Fruit fly (Drosophila melanogaster) whole organism, embryonic: ENCODE data around the gene RPA3.

Source experiments
- Atf6 ChIP-seq: fragments of 200-800 bp; sonication (Bioruptor generic); IDR thresholded peaks from 2 replicates; pipeline ENCODE4 v1.3.6; 2022; ENCODE audit warnings: missing biosample characterization, missing genetic modification characterization
- CG10274 ChIP-seq: fragments of 200-800 bp; sonication (Bioruptor generic); optimal IDR thresholded peaks from 3 replicates; lab custom pipeline; 2017; ENCODE audit warnings: missing biosample characterization, mild to moderate bottlenecking, missing genetic modification characterization
- CG10654 ChIP-seq: fragments of 200-800 bp; sonication (Bioruptor generic); optimal IDR thresholded peaks from 2 replicates; lab custom pipeline; 2016; ENCODE audit warnings: missing biosample characterization, missing genetic modification characterization
- CG11504 ChIP-seq: fragments of 200-800 bp; sonication (Bioruptor generic); optimal IDR thresholded peaks from 3 replicates; lab custom pipeline; 2019; ENCODE audit warnings: missing biosample characterization, mild to moderate bottlenecking, missing genetic modification characterization, moderate library complexity
- CG1603 ChIP-seq: fragments of 200-800 bp; sonication (Bioruptor generic); optimal IDR thresholded peaks from 2 replicates; lab custom pipeline; 2019; ENCODE audit warnings: missing biosample characterization, mild to moderate bottlenecking, missing genetic modification characterization, moderate library complexity
- CG1647 ChIP-seq: fragments of 200-800 bp; sonication (Bioruptor generic); optimal IDR thresholded peaks from 3 replicates; lab custom pipeline; 2016; ENCODE audit warnings: missing biosample characterization, missing genetic modification characterization
- CG1832 ChIP-seq: fragments of 200-800 bp; sonication (Bioruptor generic); optimal IDR thresholded peaks from 2 replicates; lab custom pipeline; 2017; ENCODE audit warnings: missing biosample characterization, mild to moderate bottlenecking, missing genetic modification characterization, inconsistent platforms
- CG30020 ChIP-seq: fragments of 200-800 bp; optimal IDR thresholded peaks from 2 replicates; lab custom pipeline; 2019; ENCODE audit warnings: missing biosample characterization, mild to moderate bottlenecking, missing genetic modification characterization, moderate library complexity
- CG31224 ChIP-seq: fragments of 200-800 bp; sonication (Bioruptor generic); IDR thresholded peaks from 2 replicates; pipeline ENCODE4 v1.3.6; 2022; ENCODE audit warnings: missing biosample characterization, missing genetic modification characterization
- CG6791 ChIP-seq: fragments of 200-800 bp; sonication (Bioruptor generic); IDR thresholded peaks from 3 replicates; pipeline ENCODE4 v1.3.6; 2022; ENCODE audit warnings: missing biosample characterization, missing genetic modification characterization; ENCODE audit not compliant: partially characterized antibody
- CG8290 ChIP-seq, 3 experiments: fragments of 200-800 bp; sonication (Bioruptor generic); optimal IDR thresholded peaks; 2 replicates each; lab custom pipeline; 2016 to 2019; ENCODE audit warnings: missing biosample characterization in 3 of 3, missing genetic modification characterization in 3 of 3, mild to moderate bottlenecking in 2 of 3, moderate library complexity in 1 of 3
- CG9215 ChIP-seq: fragments of 200-800 bp; sonication (Bioruptor generic); IDR thresholded peaks from 2 replicates; pipeline ENCODE4 v1.3.6; 2022; ENCODE audit warnings: missing biosample characterization, missing genetic modification characterization
- CTCF ChIP-seq: fragments of 200-800 bp; sonication (Bioruptor generic); optimal IDR thresholded peaks from 2 replicates; lab custom pipeline; 2017; ENCODE audit warnings: missing biosample characterization, mild to moderate bottlenecking, missing genetic modification characterization, moderate library complexity
- Ets65A ChIP-seq: fragments of 200-800 bp; sonication (Bioruptor generic); peaks from one replicate; lab custom pipeline; 2016; ENCODE audit warnings: missing biosample characterization, missing genetic modification characterization
- Gug ChIP-seq: fragments of 200-800 bp; sonication (Bioruptor generic); IDR thresholded peaks from 4 replicates; pipeline ENCODE4 v1.3.6; 2022; ENCODE audit warnings: missing biosample characterization, missing genetic modification characterization
- Mrtf ChIP-seq: fragments of 200-800 bp; sonication (Bioruptor generic); IDR thresholded peaks from 3 replicates; pipeline ENCODE4 v1.3.6; 2022; ENCODE audit warnings: missing biosample characterization, missing genetic modification characterization
- Side ChIP-seq: fragments of 200-800 bp; sonication (Bioruptor generic); optimal IDR thresholded peaks from 2 replicates; lab custom pipeline; 2016; ENCODE audit warnings: missing biosample characterization, missing genetic modification characterization
- Sox100B ChIP-seq: fragments of 200-800 bp; sonication (Bioruptor generic); optimal IDR thresholded peaks from 3 replicates; lab custom pipeline; 2018; ENCODE audit warnings: missing biosample characterization, mild to moderate bottlenecking, missing genetic modification characterization
- Trl ChIP-seq, 3 experiments: fragments of >200 bp in 2 of 3; fragments of 200-800 bp in 1 of 3; sonication (Bioruptor generic) in 1 of 3; optimal IDR thresholded peaks; 2 replicates in 1 of 3; 3 replicates in 2 of 3; lab custom pipeline; 2016 to 2017; ENCODE audit warnings: missing biosample characterization in 1 of 3, missing genetic modification characterization in 1 of 3
- abd-A ChIP-seq: fragments of 200-800 bp; sonication (Bioruptor generic); optimal IDR thresholded peaks from 3 replicates; lab custom pipeline; 2019; ENCODE audit warnings: missing biosample characterization, mild to moderate bottlenecking, missing genetic modification characterization, moderate library complexity
- ash1 ChIP-seq: fragments of 200-800 bp; sonication (Bioruptor generic); optimal IDR thresholded peaks from 2 replicates; lab custom pipeline; 2018; ENCODE audit warnings: missing biosample characterization, mild to moderate bottlenecking, missing genetic modification characterization
- bsh ChIP-seq, 2 experiments: fragments of 200-800 bp; sonication (Bioruptor generic); optimal IDR thresholded peaks; 2 replicates each; lab custom pipeline; 2017 to 2018; ENCODE audit warnings: mild to moderate bottlenecking in 2 of 2, missing biosample characterization in 2 of 2, missing genetic modification characterization in 2 of 2, moderate library complexity in 1 of 2
- chn ChIP-seq: fragments of 200-800 bp; sonication (Bioruptor generic); optimal IDR thresholded peaks from 2 replicates; lab custom pipeline; 2016; ENCODE audit warnings: missing biosample characterization, missing genetic modification characterization
- croc ChIP-seq: fragments of 200-800 bp; sonication (Bioruptor generic); conservative IDR thresholded peaks from 3 replicates; pipeline ENCODE4 v1.3.6; 2022; ENCODE audit warnings: missing biosample characterization, missing genetic modification characterization
- crol ChIP-seq: fragments of 200-800 bp; sonication (Bioruptor generic); IDR thresholded peaks from 2 replicates; pipeline ENCODE4 v1.3.6; 2022; ENCODE audit warnings: missing biosample characterization, missing genetic modification characterization
- dm ChIP-seq: fragments of 200-800 bp; sonication (Bioruptor generic); optimal IDR thresholded peaks from 3 replicates; lab custom pipeline; 2016; ENCODE audit warnings: missing biosample characterization, missing genetic modification characterization
- fd3F ChIP-seq: fragments of 200-800 bp; sonication (Bioruptor generic); optimal IDR thresholded peaks from 2 replicates; lab custom pipeline; 2018; ENCODE audit warnings: missing biosample characterization, mild to moderate bottlenecking, missing genetic modification characterization, moderate library complexity
- fu2 ChIP-seq: fragments of 200-800 bp; sonication (Bioruptor generic); optimal IDR thresholded peaks from 2 replicates; lab custom pipeline; 2016; ENCODE audit warnings: missing biosample characterization, missing genetic modification characterization
- gsb-n ChIP-seq: fragments of 200-800 bp; sonication (Bioruptor generic); optimal IDR thresholded peaks from 3 replicates; lab custom pipeline; 2018; ENCODE audit warnings: missing biosample characterization, mild to moderate bottlenecking, missing genetic modification characterization
- kni ChIP-seq: fragments of 200-800 bp; sonication (Bioruptor generic); optimal IDR thresholded peaks from 3 replicates; lab custom pipeline; 2017; ENCODE audit warnings: mild to moderate bottlenecking, missing biosample characterization, missing genetic modification reagents, missing genetic modification characterization
- oc ChIP-seq: fragments of 200-800 bp; sonication (Bioruptor generic); optimal IDR thresholded peaks from 2 replicates; lab custom pipeline; 2018; ENCODE audit warnings: missing biosample characterization, mild to moderate bottlenecking, missing genetic modification characterization, moderate library complexity
- pfk ChIP-seq: fragments of 200-800 bp; sonication (Bioruptor generic); optimal IDR thresholded peaks from 2 replicates; lab custom pipeline; 2018; ENCODE audit warnings: missing biosample characterization, mild to moderate bottlenecking, missing genetic modification characterization, moderate library complexity
- pros ChIP-seq: fragments of 200-800 bp; sonication (Bioruptor generic); optimal IDR thresholded peaks from 3 replicates; lab custom pipeline; 2019; ENCODE audit warnings: missing biosample characterization, mild to moderate bottlenecking, missing genetic modification characterization, moderate library complexity
- row ChIP-seq: fragments of 200-800 bp; sonication (Bioruptor generic); IDR thresholded peaks from 3 replicates; pipeline ENCODE4 v1.3.6; 2022; ENCODE audit warnings: missing biosample characterization, missing genetic modification characterization
- sens ChIP-seq: fragments of 200-800 bp; sonication (Bioruptor generic); peaks from one replicate; lab custom pipeline; 2016; ENCODE audit warnings: missing biosample characterization, missing genetic modification characterization
- sqz ChIP-seq: fragments of 200-800 bp; sonication (Bioruptor generic); optimal IDR thresholded peaks from 3 replicates; lab custom pipeline; 2018; ENCODE audit warnings: missing biosample characterization, mild to moderate bottlenecking, missing genetic modification characterization
- stwl ChIP-seq: fragments of 200-800 bp; sonication (Bioruptor generic); optimal IDR thresholded peaks from 3 replicates; lab custom pipeline; 2018; ENCODE audit warnings: missing biosample characterization, mild to moderate bottlenecking, missing genetic modification characterization, moderate library complexity
- tna ChIP-seq: fragments of 200-800 bp; sonication (Bioruptor generic); IDR thresholded peaks from 2 replicates; pipeline ENCODE4 v1.3.6; 2022; ENCODE audit warnings: missing biosample characterization, missing genetic modification characterization; ENCODE audit not compliant: partially characterized antibody

Gene RPA3

DNA sequence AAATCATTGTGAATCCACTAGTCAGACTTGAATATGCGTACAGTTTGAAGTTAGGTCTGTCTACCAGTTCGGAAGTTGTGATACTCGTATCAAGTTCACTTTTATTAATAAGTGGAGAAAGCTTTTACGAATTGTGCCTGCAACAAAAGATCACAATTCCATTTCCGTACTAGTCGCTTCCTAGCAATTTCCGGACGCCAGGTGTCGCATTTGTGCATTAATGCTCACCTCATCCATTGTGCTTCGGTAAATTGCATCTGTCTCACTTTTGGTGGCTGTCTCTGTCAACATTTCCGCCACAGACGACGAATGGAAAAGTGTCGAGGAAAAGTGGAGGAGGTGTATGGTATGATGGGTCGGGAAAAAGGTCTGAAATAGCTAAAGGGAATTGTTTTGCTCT is 27.6 kb upstream of the RPA3 start:
- TF ChIP-seq fu2 (GFP tag; lab: Kevin White, UChicago) (no peak), abd-A (no peak), CG1647 (no peak), ash1 (GFP tag; lab: Kevin White, UChicago) (no peak), CG10654 (GFP tag; lab: Kevin White, UChicago) (no peak), CG31224 (GFP tag; lab: Robert Waterston, UW) (no peak), Ets65A (GFP tag; lab: Kevin White, UChicago) (peak; percentile 31), CTCF (GFP tag; lab: Kevin White, UChicago) (peak; percentile 65), Atf6 (GFP tag; lab: Robert Waterston, UW) (no peak)

DNA sequence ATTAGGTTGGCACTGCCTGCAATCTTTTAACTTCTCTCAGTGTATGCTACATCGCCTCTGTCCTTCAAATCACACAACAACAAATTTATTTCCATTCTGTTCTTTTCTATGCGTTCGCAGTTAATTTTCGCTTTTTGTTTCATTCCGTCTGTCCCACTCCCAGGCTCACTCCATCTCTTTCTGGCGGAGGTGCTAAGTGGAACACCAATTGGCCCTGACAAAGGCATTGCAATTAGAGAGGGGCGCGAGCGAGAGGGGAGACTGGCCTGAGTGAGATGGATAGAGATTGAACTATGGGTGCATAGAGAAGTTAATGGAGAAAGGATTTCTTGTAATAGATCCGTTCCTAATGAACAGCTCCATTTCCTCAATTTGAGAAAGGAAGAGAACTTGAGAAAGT is 24.8 kb upstream of the RPA3 start:
- TF ChIP-seq dm (GFP tag; lab: Kevin White, UChicago) (no peak), sens (GFP tag; lab: Kevin White, UChicago) (peak; percentile 36), CG6791 (GFP tag; lab: Robert Waterston, UW) (0 out of 3 replicates have a peak, but pooled peaks have one; percentile 24), CG8290 (GFP tag; optimal IDR thresholded peaks at IDR 0.05; lab: Kevin White, UChicago) (peak; percentile 20), CG8290 (tag; optimal IDR thresholded peaks at IDR 0.05; lab: Kevin White, UChicago) (no peak), fd3F (GFP tag; lab: Kevin White, UChicago) (no peak), crol (GFP tag; lab: Robert Waterston, UW) (0 out of 2 replicates have a peak, but pooled peaks have one; percentile 22), stwl (peak; percentile 17), CG1832 (GFP tag; lab: Kevin White, UChicago) (peak; percentile 76), CG30020 (peak; percentile 59), Side (no peak), pfk (GFP tag; lab: Kevin White, UChicago) (peak; percentile 91), Sox100B (GFP tag; lab: Kevin White, UChicago) (no peak), Trl (optimal IDR thresholded peaks at IDR 0.05; lab: Kevin White, UChicago) (no peak), Trl (GFP tag; optimal IDR thresholded peaks at IDR 0.05; lab: Kevin White, UChicago) (no peak)

DNA sequence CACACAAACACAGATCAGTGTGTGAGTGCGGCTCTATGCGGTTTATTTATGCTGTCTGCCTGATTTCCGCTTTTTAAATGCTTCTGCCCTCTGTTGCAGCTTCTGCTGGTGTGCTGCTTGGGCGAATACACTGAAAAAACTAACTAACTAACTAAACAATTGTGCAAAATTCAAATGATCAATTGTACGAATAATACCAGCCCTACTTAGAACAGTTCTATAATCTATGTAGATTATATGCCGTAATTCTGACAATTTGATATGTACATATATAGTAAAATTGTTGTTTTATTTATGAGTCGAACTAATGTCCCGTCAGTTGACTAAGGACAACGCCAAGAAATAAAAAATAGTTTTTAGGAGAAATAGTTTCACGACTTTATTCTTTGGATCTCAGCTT is 17.6 kb upstream of the RPA3 start:
- TF ChIP-seq CG1603 (tag; lab: Kevin White, UChicago) (peak; percentile 40), bsh (GFP tag; optimal IDR thresholded peaks at IDR 0.05; lab: Kevin White, UChicago) (peak in 1 of 2 experiments; percentile 19), row (GFP tag; lab: Robert Waterston, UW) (0 out of 3 replicates have a peak, but pooled peaks have one; percentile 7), CG11504 (peak; percentile 3), sens (GFP tag; lab: Kevin White, UChicago) (peak; percentile 6)
- TF ChIP-seq, all 482 proteins: peak for 5; not testable (repeated sequence) for 477

DNA sequence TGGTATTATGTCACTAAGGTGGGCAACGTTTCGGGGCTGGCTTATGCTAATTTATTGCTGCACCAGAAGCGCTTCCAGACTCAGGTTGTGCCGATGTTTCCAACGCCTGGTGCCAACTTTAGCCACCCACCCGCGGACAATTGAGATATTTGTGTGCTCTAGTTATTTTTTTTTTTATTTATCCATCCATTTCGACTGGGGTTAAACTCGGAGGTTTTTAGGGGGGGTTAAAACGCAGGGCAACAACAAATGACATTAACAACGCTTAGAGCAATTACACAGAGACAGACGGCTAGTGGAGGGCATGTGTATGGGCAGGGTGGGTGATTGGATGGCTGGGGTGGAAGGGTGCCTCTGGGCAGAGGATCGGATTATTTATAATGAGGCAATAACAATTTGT is 16.1 kb upstream of the RPA3 start:
- TF ChIP-seq crol (GFP tag; lab: Robert Waterston, UW) = 0 out of 2 replicates have a peak, but pooled peaks have one; percentile 13
- peak; percentile 77 for TF ChIP-seq pros (GFP tag; lab: Kevin White, UChicago)
- TF ChIP-seq gsb-n (tag; lab: Kevin White, UChicago) = peak; percentile 2
- peak; percentile 53 for TF ChIP-seq sqz (GFP tag; lab: Kevin White, UChicago)
- no peak for TF ChIP-seq CG9215 (GFP tag; lab: Robert Waterston, UW)
- TF ChIP-seq chn (GFP tag; lab: Kevin White, UChicago) = no peak
- peak; percentile 56 for TF ChIP-seq kni (GFP tag; lab: Kevin White, UChicago)
- no peak for TF ChIP-seq Mrtf (GFP tag; lab: Robert Waterston, UW)
- peak; percentile 51 for TF ChIP-seq oc (tag; lab: Kevin White, UChicago)
- TF ChIP-seq croc (GFP tag; lab: Robert Waterston, UW) = no peak
- no peak for TF ChIP-seq CG10274 (GFP tag; lab: Kevin White, UChicago)
- peak; percentile 13 for TF ChIP-seq sens (GFP tag; lab: Kevin White, UChicago)
- TF ChIP-seq Gug (GFP tag; lab: Robert Waterston, UW) = no peak
- no peak for TF ChIP-seq tna (GFP tag; lab: Robert Waterston, UW)
- TF ChIP-seq, all 482 proteins: peak for 7
